Fruit fly (Drosophila melanogaster) whole organism, pupa: ENCODE measurements around the gene Datp.

Source experiments
- CG17806 ChIP-seq: fragments of 200-800 bp; sonication (Bioruptor generic); optimal IDR thresholded peaks from 2 replicates; lab custom pipeline; 2018; ENCODE audit warnings: missing biosample characterization, mild to moderate bottlenecking, missing genetic modification characterization, moderate library complexity
- D1 ChIP-seq: fragments of 200-800 bp; sonication (Bioruptor generic); optimal IDR thresholded peaks from 2 replicates; lab custom pipeline; 2018; ENCODE audit warnings: missing biosample characterization, mild to moderate bottlenecking, missing genetic modification characterization, moderate library complexity
- Ets98B ChIP-seq: fragments of 200-800 bp; sonication (Bioruptor generic); IDR thresholded peaks from 2 replicates; pipeline ENCODE4 v1.3.6; 2022; ENCODE audit warnings: missing biosample characterization, missing genetic modification characterization
- gl ChIP-seq: fragments of 200-800 bp; sonication (Bioruptor generic); optimal IDR thresholded peaks from 2 replicates; lab custom pipeline; 2018; ENCODE audit warnings: missing biosample characterization, mild to moderate bottlenecking, missing genetic modification characterization

- no peak for TF ChIP-seq Ets98B (GFP tag; lab: Robert Waterston, UW)
- no peak for TF ChIP-seq gl (tag; lab: Kevin White, UChicago)
- TF ChIP-seq D1 (tag; lab: Kevin White, UChicago), result no peak
- no peak for TF ChIP-seq CG17806 (tag; lab: Kevin White, UChicago)
Measured at dm6 chr2L:9919218-9919617, 19.4 kb downstream of the Datp start.
